Worm (Caenorhabditis elegans) whole organism, L4 larva: ENCODE results near the gene med-1.

Source experiments
- Y105C5A.15 ChIP-seq: fragments of 200-800 bp; sonication (Bioruptor generic); IDR thresholded peaks from 2 replicates; pipeline ENCODE4 v1.3.6; 2022; ENCODE audit warnings: missing genetic modification characterization, missing compliant biosample characterization
- aha-1 ChIP-seq: fragments of 150-350 bp; peaks from one replicate; lab custom pipeline; 2014; ENCODE audit warnings: missing biosample characterization, missing genetic modification characterization
- arid-1 ChIP-seq: fragments of 200-800 bp; sonication (Bioruptor generic); conservative IDR thresholded peaks from 2 replicates; pipeline ENCODE4 v1.3.6; 2022; ENCODE audit warnings: missing genetic modification reagents, missing genetic modification characterization, missing compliant biosample characterization
- attf-4 ChIP-seq: sonication (generic microtip); optimal IDR thresholded peaks from 3 replicates; lab custom pipeline; 2017; ENCODE audit warnings: missing biosample characterization, missing genetic modification characterization
- ceh-20 ChIP-seq: fragments of 200-800 bp; sonication (Bioruptor generic); IDR thresholded peaks from 2 replicates; pipeline ENCODE4 v1.3.6; 2022; ENCODE audit warnings: missing genetic modification reagents, missing genetic modification characterization, missing compliant biosample characterization
- ceh-32 ChIP-seq: sonication (generic microtip); optimal IDR thresholded peaks from 2 replicates; lab custom pipeline; 2016; ENCODE audit warnings: mild to moderate bottlenecking, missing genetic modification characterization, missing compliant biosample characterization; ENCODE audit not compliant: poor library complexity
- ceh-82 ChIP-seq: sonication (generic microtip); optimal IDR thresholded peaks from 2 replicates; lab custom pipeline; 2017; ENCODE audit warnings: missing biosample characterization, missing genetic modification characterization
- cey-2 ChIP-seq: sonication (generic microtip); optimal IDR thresholded peaks from 3 replicates; lab custom pipeline; 2017; ENCODE audit warnings: missing genetic modification characterization, mild to moderate bottlenecking, missing compliant biosample characterization, antibody characterized with exemption, borderline replicate concordance; ENCODE audit not compliant: insufficient read depth
- daf-12 ChIP-seq: fragments of 150-350 bp; optimal IDR thresholded peaks from 2 replicates; lab custom pipeline; 2014; ENCODE audit warnings: missing biosample characterization, missing genetic modification reagents, missing genetic modification characterization
- dmd-6 ChIP-seq: fragments of 200-800 bp; sonication (Bioruptor generic); IDR thresholded peaks from 2 replicates; pipeline ENCODE4 v1.3.6; 2022; ENCODE audit warnings: missing genetic modification reagents, missing genetic modification characterization, missing compliant biosample characterization
- dve-1 ChIP-seq: sonication (generic microtip); optimal IDR thresholded peaks from 2 replicates; lab custom pipeline; 2017; ENCODE audit warnings: antibody characterized with exemption, mild to moderate bottlenecking, missing genetic modification characterization, missing compliant biosample characterization; ENCODE audit not compliant: insufficient read depth
- fos-1 ChIP-seq: fragments of 150-350 bp; optimal IDR thresholded peaks from 2 replicates; lab custom pipeline; 2014; ENCODE audit warnings: missing biosample characterization, missing genetic modification characterization
- hif-1 ChIP-seq, 2 experiments: sonication (generic microtip); optimal IDR thresholded peaks; 2 replicates each; lab custom pipeline; 2016 to 2017; ENCODE audit warnings: missing compliant biosample characterization in 2 of 2, missing genetic modification characterization in 2 of 2, missing genetic modification reagents in 2 of 2, missing genotype in 2 of 2, mild to moderate bottlenecking in 1 of 2
- hlh-11 ChIP-seq: fragments of 200-800 bp; sonication (Bioruptor generic); optimal IDR thresholded peaks from 2 replicates; lab custom pipeline; 2018; ENCODE audit warnings: mild to moderate bottlenecking, missing genetic modification characterization, missing compliant biosample characterization
- hlh-30 ChIP-seq: sonication (generic microtip); optimal IDR thresholded peaks from 2 replicates; lab custom pipeline; 2017; ENCODE audit warnings: antibody characterized with exemption, mild to moderate bottlenecking, missing genetic modification characterization, missing compliant biosample characterization; ENCODE audit not compliant: insufficient read depth
- jun-1 ChIP-seq: fragments of 150-350 bp; optimal IDR thresholded peaks from 2 replicates; lab custom pipeline; 2014; ENCODE audit warnings: missing biosample characterization, missing genetic modification reagents, missing genetic modification characterization
- lin-39 ChIP-seq: fragments of 150-350 bp; optimal IDR thresholded peaks from 2 replicates; lab custom pipeline; 2014; ENCODE audit warnings: missing biosample characterization, missing genetic modification reagents, missing genetic modification characterization
- madf-5 ChIP-seq, 2 experiments: fragments of 200-800 bp; sonication (Bioruptor generic); IDR thresholded peaks; 2 replicates each; pipeline ENCODE4 v1.3.6; 2022; ENCODE audit warnings: missing compliant biosample characterization in 2 of 2, missing genetic modification characterization in 2 of 2
- mdl-1 ChIP-seq, 2 experiments: fragments of 150-350 bp in 1 of 2; sonication (generic microtip) in 1 of 2; optimal IDR thresholded peaks; 2 replicates each; lab custom pipeline; 2014 to 2017; ENCODE audit warnings: missing biosample characterization in 2 of 2, missing genetic modification characterization in 2 of 2
- mep-1 ChIP-seq: fragments of 150-350 bp; sonication (generic microtip); optimal IDR thresholded peaks from 3 replicates; lab custom pipeline; 2014; ENCODE audit warnings: missing biosample characterization, missing genetic modification characterization
- mxl-3 ChIP-seq: fragments of 200-800 bp; sonication (Bioruptor generic); optimal IDR thresholded peaks from 2 replicates; lab custom pipeline; 2018; ENCODE audit warnings: mild to moderate bottlenecking, missing genetic modification characterization, missing compliant biosample characterization
- nhr-10 ChIP-seq: fragments of 150-350 bp; optimal IDR thresholded peaks from 2 replicates; lab custom pipeline; 2014; ENCODE audit warnings: missing biosample characterization, missing genetic modification characterization
- nhr-102 ChIP-seq: sonication (generic microtip); optimal IDR thresholded peaks from 2 replicates; lab custom pipeline; 2016; ENCODE audit warnings: mild to moderate bottlenecking, missing genetic modification characterization, moderate library complexity, missing compliant biosample characterization
- nhr-28 ChIP-seq: fragments of 150-350 bp; optimal IDR thresholded peaks from 2 replicates; lab custom pipeline; 2014; ENCODE audit warnings: missing biosample characterization, missing genetic modification characterization
- nhr-42 ChIP-seq: fragments of 200-800 bp; sonication (Bioruptor generic); IDR thresholded peaks from 2 replicates; pipeline ENCODE4 v1.3.6; 2022; ENCODE audit warnings: missing genetic modification characterization, missing compliant biosample characterization
- nhr-48 ChIP-seq: sonication (generic microtip); optimal IDR thresholded peaks from 2 replicates; lab custom pipeline; 2016; ENCODE audit warnings: mild to moderate bottlenecking, missing genetic modification characterization, missing compliant biosample characterization
- nhr-76 ChIP-seq: fragments of 150-350 bp; optimal IDR thresholded peaks from 2 replicates; lab custom pipeline; 2014; ENCODE audit warnings: missing biosample characterization, missing genetic modification characterization
- nhr-77 ChIP-seq: fragments of 150-350 bp; optimal IDR thresholded peaks from 2 replicates; lab custom pipeline; 2014; ENCODE audit warnings: missing biosample characterization, missing genetic modification characterization
- pha-4 ChIP-seq, 2 experiments: fragments of 150-350 bp in 1 of 2; fragments of 200-800 bp in 1 of 2; sonication (Bioruptor generic) in 1 of 2; IDR thresholded peaks in 1 of 2; optimal IDR thresholded peaks in 1 of 2; 2 replicates each; pipeline versions ENCODE4 v1.3.6 to Lab custom; 2014 to 2022; ENCODE audit warnings: missing genetic modification characterization in 2 of 2, missing genetic modification reagents in 2 of 2, missing biosample characterization in 1 of 2, missing compliant biosample characterization in 1 of 2
- sdz-12 ChIP-seq: fragments of 200-800 bp; sonication (Bioruptor generic); optimal IDR thresholded peaks from 2 replicates; lab custom pipeline; 2018; ENCODE audit warnings: mild to moderate bottlenecking, missing genetic modification characterization, missing compliant biosample characterization
- snpc-4 ChIP-seq: fragments of 150-350 bp; optimal IDR thresholded peaks from 2 replicates; lab custom pipeline; 2014; ENCODE audit warnings: missing biosample characterization, missing genetic modification characterization
- tra-1 ChIP-seq: fragments of 200-800 bp; sonication (Bioruptor generic); IDR thresholded peaks from 2 replicates; pipeline ENCODE4 v1.3.6; 2022; ENCODE audit warnings: missing genetic modification reagents, missing genetic modification characterization, missing compliant biosample characterization
- unc-130 ChIP-seq: sonication (generic microtip); optimal IDR thresholded peaks from 2 replicates; lab custom pipeline; 2016; ENCODE audit warnings: missing genetic modification reagents, missing genetic modification characterization, missing compliant biosample characterization
- zip-11 ChIP-seq: fragments of 200-800 bp; sonication (Bioruptor generic); IDR thresholded peaks from 2 replicates; pipeline ENCODE4 v1.3.6; 2022; ENCODE audit warnings: missing genetic modification characterization, missing compliant biosample characterization
- ztf-11 ChIP-seq: fragments of 150-350 bp; optimal IDR thresholded peaks from 2 replicates; lab custom pipeline; 2014; ENCODE audit warnings: missing biosample characterization, missing genetic modification characterization

The med-1 gene

ce11 chrX:12422580-12422979 is 7.8 kb upstream of the med-1 start (continued):
- no peak for TF ChIP-seq nhr-102 (tag; lab: Kevin White, UChicago)

ce11 chrX:12425427-12425826 is 5.0 kb upstream of the med-1 start, which contains the start of gene T24D3.2:
TSS of gene T24D3.2 (plus strand) at chrX:12425730.
- no peak for TF ChIP-seq fos-1 (tag; lab: Kevin White, UChicago)
- TF ChIP-seq Y105C5A.15 = no peak
- no peak for TF ChIP-seq attf-4 (tag; lab: Kevin White, UChicago)
- no peak for TF ChIP-seq nhr-42 (GFP tag; lab: Robert Waterston, UW)
- no peak for TF ChIP-seq unc-130 (GFP tag; lab: Kevin White, UChicago)
- peak; percentile 92 for TF ChIP-seq nhr-10 (tag; lab: Kevin White, UChicago)
- TF ChIP-seq pha-4 (GFP tag; IDR thresholded peaks at IDR 0.05; lab: Robert Waterston, UW) = no peak
- no peak for TF ChIP-seq pha-4 (tag; optimal IDR thresholded peaks at IDR 0.05; lab: Kevin White, UChicago)
- no peak for TF ChIP-seq ceh-32 (tag; lab: Kevin White, UChicago)
- TF ChIP-seq dmd-6 (GFP tag; lab: Robert Waterston, UW) = peak; percentile 51
- TF ChIP-seq nhr-48 (tag; lab: Kevin White, UChicago) = peak; percentile 88
- TF ChIP-seq hif-1 (tag; optimal IDR thresholded peaks at IDR 0.05; lab: Kevin White, UChicago) = no peak
- TF ChIP-seq arid-1 (GFP tag; lab: Robert Waterston, UW) = no peak
- TF ChIP-seq nhr-76 = peak; percentile 73
- TF ChIP-seq dve-1 (tag; lab: Kevin White, UChicago) = peak; percentile 10
- peak; percentile 74; the same call in 1 of the 2 replicates for TF ChIP-seq tra-1 (GFP tag; lab: Robert Waterston, UW)
- peak; percentile 3 for TF ChIP-seq nhr-102 (tag; lab: Kevin White, UChicago)
- TF ChIP-seq sdz-12 = no peak
- peak; percentile 69 for TF ChIP-seq aha-1 (tag; lab: Kevin White, UChicago)
- TF ChIP-seq hlh-30 = no peak
- TF ChIP-seq nhr-77 = peak; percentile 35
- peak; percentile 24 for TF ChIP-seq mep-1 (tag; lab: Kevin White, UChicago)
- peak; percentile 90 for TF ChIP-seq nhr-28 (tag; lab: Kevin White, UChicago)
- peak; percentile 38 for TF ChIP-seq mxl-3 (GFP tag; lab: Kevin White, UChicago)
- peak; percentile 34 to 64 for TF ChIP-seq mdl-1 (tag; optimal IDR thresholded peaks at IDR 0.05; lab: Kevin White, UChicago)
- peak; percentile 62; the same call in 1 of the 2 replicates for TF ChIP-seq ceh-20
- peak; percentile 74 for TF ChIP-seq cey-2 (tag; lab: Kevin White, UChicago)
- TF ChIP-seq hlh-11 = peak; percentile 75

DNA sequence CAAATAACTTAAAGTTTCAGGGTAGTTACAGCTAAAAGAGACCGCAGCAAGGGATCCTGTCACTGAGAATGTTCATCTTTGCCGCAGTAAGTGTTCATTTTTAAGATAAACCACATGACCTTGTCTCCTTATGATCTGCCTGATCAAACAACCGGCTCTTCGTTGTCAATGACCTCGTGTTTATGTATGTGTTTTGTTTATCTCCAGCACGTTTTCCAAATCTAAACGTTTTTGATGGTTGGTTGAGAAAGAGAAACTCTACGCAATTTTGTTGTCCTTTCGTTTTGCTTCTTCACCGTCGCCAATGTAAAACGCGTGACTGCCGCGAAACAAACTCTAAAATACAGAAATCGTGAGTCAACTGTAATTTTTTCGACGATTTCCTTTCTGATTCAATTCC is 3.7 kb downstream of the med-1 start, which contains the start of gene tsct-1:
Gene tsct-1 (plus strand): TSS at position 12 of the 400 bp plus-strand sequence.
- TF ChIP-seq hlh-30 (peak; percentile 61), snpc-4 (tag; lab: Kevin White, UChicago) (no peak), daf-12 (tag; lab: Kevin White, UChicago) (no peak), zip-11 (GFP tag; lab: Robert Waterston, UW) (no peak), jun-1 (no peak), hlh-11 (peak; percentile 37), lin-39 (tag; lab: Kevin White, UChicago) (no peak), ceh-32 (tag; lab: Kevin White, UChicago) (no peak), dve-1 (tag; lab: Kevin White, UChicago) (peak; percentile 46), ceh-82 (tag; lab: Kevin White, UChicago) (no peak), madf-5 (GFP tag; IDR thresholded peaks at IDR 0.05; lab: Robert Waterston, UW) (no peak), cey-2 (tag; lab: Kevin White, UChicago) (no peak), sdz-12 (no peak), nhr-48 (tag; lab: Kevin White, UChicago) (no peak), ztf-11 (tag; lab: Kevin White, UChicago) (no peak)
